Fruit fly (Drosophila melanogaster) whole organism, prepupa: ENCODE data around the gene Keap1.

Experiments
- CG10631 ChIP-seq: fragments of 200-800 bp; sonication (Bioruptor generic); optimal IDR thresholded peaks from 2 replicates; lab custom pipeline; 2016; ENCODE audit warnings: missing biosample characterization, missing genetic modification characterization
- CG10669 ChIP-seq: fragments of 200-800 bp; sonication (Bioruptor generic); optimal IDR thresholded peaks from 3 replicates; lab custom pipeline; 2018; ENCODE audit warnings: missing biosample characterization, mild to moderate bottlenecking, missing genetic modification characterization, moderate library complexity
- CG11762 ChIP-seq: fragments of 200-800 bp; sonication (Bioruptor generic); optimal IDR thresholded peaks from 3 replicates; lab custom pipeline; 2016; ENCODE audit warnings: missing biosample characterization, missing genetic modification characterization; ENCODE audit not compliant: insufficient read depth
- CG11902 ChIP-seq: fragments of 200-800 bp; sonication (Bioruptor generic); optimal IDR thresholded peaks from 3 replicates; lab custom pipeline; 2016; ENCODE audit warnings: missing biosample characterization, missing genetic modification characterization
- CG15336 ChIP-seq: fragments of 200-800 bp; sonication (Bioruptor generic); IDR thresholded peaks from 2 replicates; pipeline ENCODE4 v1.3.6; 2022; ENCODE audit warnings: missing biosample characterization, missing genetic modification characterization
- CG16779 ChIP-seq: fragments of 200-800 bp; sonication (Bioruptor generic); optimal IDR thresholded peaks from 3 replicates; lab custom pipeline; 2017; ENCODE audit warnings: missing biosample characterization, mild to moderate bottlenecking, missing genetic modification characterization
- CG31627 ChIP-seq: fragments of 200-800 bp; sonication (Bioruptor generic); optimal IDR thresholded peaks from 3 replicates; lab custom pipeline; 2016; ENCODE audit warnings: missing biosample characterization, missing genetic modification characterization
- CG32006 ChIP-seq: fragments of 200-800 bp; sonication (Bioruptor generic); optimal IDR thresholded peaks from 3 replicates; lab custom pipeline; 2017; ENCODE audit warnings: missing biosample characterization, mild to moderate bottlenecking, missing genetic modification characterization
- CG34406 ChIP-seq: fragments of 200-800 bp; sonication (Bioruptor generic); optimal IDR thresholded peaks from 3 replicates; lab custom pipeline; 2016; ENCODE audit warnings: missing biosample characterization, missing genetic modification characterization
- CG3919 ChIP-seq: fragments of 200-800 bp; sonication (Bioruptor generic); optimal IDR thresholded peaks from 3 replicates; lab custom pipeline; 2016; ENCODE audit warnings: missing biosample characterization, missing genetic modification characterization
- CG6276 ChIP-seq: fragments of 200-800 bp; sonication (Bioruptor generic); optimal IDR thresholded peaks from 2 replicates; lab custom pipeline; 2017; ENCODE audit warnings: missing biosample characterization, mild to moderate bottlenecking, missing genetic modification characterization
- CG6792 ChIP-seq: fragments of 200-800 bp; sonication (Bioruptor generic); optimal IDR thresholded peaks from 3 replicates; lab custom pipeline; 2016; ENCODE audit warnings: missing biosample characterization, missing genetic modification characterization
- CG6854 ChIP-seq: fragments of 200-800 bp; sonication (Bioruptor generic); optimal IDR thresholded peaks from 2 replicates; lab custom pipeline; 2017; ENCODE audit warnings: missing biosample characterization, mild to moderate bottlenecking, missing genetic modification characterization
- CG8319 ChIP-seq: fragments of 200-800 bp; sonication (Bioruptor generic); optimal IDR thresholded peaks from 3 replicates; lab custom pipeline; 2016; ENCODE audit warnings: missing biosample characterization, missing genetic modification characterization
- Eip93F ChIP-seq: fragments of 200-800 bp; sonication (Bioruptor generic); optimal IDR thresholded peaks from 2 replicates; lab custom pipeline; 2016; ENCODE audit warnings: missing biosample characterization, mild to moderate bottlenecking, missing genetic modification characterization
- Ets21C ChIP-seq: fragments of 200-800 bp; sonication (Bioruptor generic); optimal IDR thresholded peaks from 3 replicates; lab custom pipeline; 2016; ENCODE audit warnings: missing biosample characterization, missing genetic modification characterization
- Ets96B ChIP-seq: fragments of 200-800 bp; optimal IDR thresholded peaks from 2 replicates; lab custom pipeline; 2019; ENCODE audit warnings: missing biosample characterization, mild to moderate bottlenecking, missing genetic modification characterization, moderate library complexity
- Hr39 ChIP-seq: fragments of 200-800 bp; sonication (Bioruptor generic); optimal IDR thresholded peaks from 2 replicates; lab custom pipeline; 2016; ENCODE audit warnings: missing biosample characterization, missing genetic modification characterization
- OdsH ChIP-seq: fragments of 200-800 bp; sonication (Bioruptor generic); optimal IDR thresholded peaks from 3 replicates; lab custom pipeline; 2016; ENCODE audit warnings: missing biosample characterization, missing genetic modification characterization
- Smox ChIP-seq: fragments of 200-800 bp; sonication (Bioruptor generic); optimal IDR thresholded peaks from 3 replicates; lab custom pipeline; 2016; ENCODE audit warnings: missing biosample characterization, missing genetic modification characterization
- Sox102F ChIP-seq: fragments of 200-800 bp; sonication (Bioruptor generic); optimal IDR thresholded peaks from 2 replicates; lab custom pipeline; 2016; ENCODE audit warnings: missing biosample characterization, mild to moderate bottlenecking, missing genetic modification characterization
- Sox14 ChIP-seq: fragments of 200-800 bp; sonication (Bioruptor generic); optimal IDR thresholded peaks from 3 replicates; lab custom pipeline; 2016; ENCODE audit warnings: missing biosample characterization, missing genetic modification characterization
- Sox15 ChIP-seq: fragments of 200-800 bp; sonication (Bioruptor generic); optimal IDR thresholded peaks from 3 replicates; lab custom pipeline; 2016; ENCODE audit warnings: missing biosample characterization, missing genetic modification characterization
- achi ChIP-seq: fragments of 200-800 bp; sonication (Bioruptor generic); optimal IDR thresholded peaks from 3 replicates; lab custom pipeline; 2016; ENCODE audit warnings: missing biosample characterization, missing genetic modification characterization
- acj6 ChIP-seq: fragments of 200-800 bp; sonication (Bioruptor generic); optimal IDR thresholded peaks from 3 replicates; lab custom pipeline; 2016; ENCODE audit warnings: missing biosample characterization, missing genetic modification characterization
- cyc ChIP-seq: fragments of 200-800 bp; sonication (Bioruptor generic); optimal IDR thresholded peaks from 3 replicates; lab custom pipeline; 2016; ENCODE audit warnings: missing biosample characterization, missing genetic modification characterization
- eg ChIP-seq: fragments of 200-800 bp; sonication (Bioruptor generic); IDR thresholded peaks from 3 replicates; pipeline ENCODE4 v1.3.6; 2022; ENCODE audit warnings: missing biosample characterization, missing genetic modification characterization
- esn ChIP-seq: fragments of 200-800 bp; sonication (Bioruptor generic); optimal IDR thresholded peaks from 2 replicates; lab custom pipeline; 2016; ENCODE audit warnings: missing biosample characterization, mild to moderate bottlenecking, missing genetic modification characterization, moderate library complexity
- fkh ChIP-seq: fragments of 200-800 bp; sonication (Bioruptor generic); optimal IDR thresholded peaks from 3 replicates; lab custom pipeline; 2017; ENCODE audit warnings: missing biosample characterization, mild to moderate bottlenecking, missing genetic modification characterization, moderate library complexity
- lz ChIP-seq: fragments of 200-800 bp; sonication (Bioruptor generic); optimal IDR thresholded peaks from 3 replicates; lab custom pipeline; 2016; ENCODE audit warnings: missing biosample characterization, missing genetic modification characterization
- pdm3 ChIP-seq: fragments of 200-800 bp; sonication (Bioruptor generic); optimal IDR thresholded peaks from 3 replicates; lab custom pipeline; 2016; ENCODE audit warnings: missing biosample characterization, missing genetic modification characterization
- ss ChIP-seq, 2 experiments: fragments of 200-800 bp; sonication (Bioruptor generic); optimal IDR thresholded peaks; 2 replicates in 1 of 2; 3 replicates in 1 of 2; lab custom pipeline; 2017 to 2018; ENCODE audit warnings: mild to moderate bottlenecking in 2 of 2, missing biosample characterization in 2 of 2, missing genetic modification characterization in 2 of 2, moderate library complexity in 1 of 2
- svp ChIP-seq: fragments of 200-800 bp; sonication (Bioruptor generic); peaks from one replicate; lab custom pipeline; 2016; ENCODE audit warnings: missing biosample characterization, missing genetic modification characterization
- topi ChIP-seq: fragments of 200-800 bp; sonication (Bioruptor generic); optimal IDR thresholded peaks from 3 replicates; lab custom pipeline; 2016; ENCODE audit warnings: missing biosample characterization, missing genetic modification characterization
- vri ChIP-seq: fragments of 200-800 bp; sonication (Bioruptor generic); optimal IDR thresholded peaks from 3 replicates; lab custom pipeline; 2016; ENCODE audit warnings: missing biosample characterization, mild to moderate bottlenecking, missing genetic modification characterization

The Keap1 gene

DNA sequence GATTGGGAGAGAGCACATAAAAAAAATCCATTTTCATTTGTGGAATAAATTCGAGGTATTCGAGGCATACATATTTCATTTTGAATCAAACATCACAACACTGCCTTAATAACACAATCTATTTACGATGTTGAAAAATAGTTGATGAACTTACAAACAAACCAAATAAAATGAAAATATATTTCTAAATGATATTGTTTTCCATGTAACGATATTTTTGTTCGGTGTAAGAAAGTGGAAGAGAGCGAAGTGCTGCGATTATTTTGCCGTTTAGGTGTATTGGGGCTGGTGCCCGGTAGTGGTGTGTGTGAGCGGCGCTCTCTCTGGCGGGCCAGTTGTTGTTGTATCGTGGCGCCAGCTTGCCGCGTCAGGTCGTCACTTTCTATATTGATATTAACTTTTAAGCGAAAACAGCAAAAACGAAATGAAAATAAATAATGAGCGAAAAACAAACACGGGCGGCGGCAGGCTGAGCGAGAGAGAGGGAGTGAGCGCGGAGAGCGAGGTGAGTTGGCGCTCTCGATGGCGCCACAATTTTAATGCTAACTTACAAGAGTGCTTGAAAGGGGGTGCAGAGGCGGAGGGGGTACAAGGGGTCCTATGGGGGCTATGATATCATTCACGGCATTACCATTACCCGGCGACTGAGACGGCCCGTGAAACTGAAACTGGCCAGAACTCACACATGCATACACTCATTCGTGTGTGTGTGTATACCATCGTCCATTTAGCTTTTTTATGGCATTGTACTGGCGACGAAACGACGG is 14.5 kb downstream of the Keap1 start (continued):
- peak; percentile 91 for TF ChIP-seq Ets96B
- peak; percentile 96 for TF ChIP-seq Hr39 (GFP tag; lab: Kevin White, UChicago)
- peak; percentile 97 for TF ChIP-seq Sox14 (GFP tag; lab: Kevin White, UChicago)
- TF ChIP-seq CG3919 (GFP tag; lab: Kevin White, UChicago), result peak; percentile 94
- TF ChIP-seq pdm3 (GFP tag; lab: Kevin White, UChicago), result peak; percentile 97
- peak; percentile 99 for TF ChIP-seq fkh (GFP tag; lab: Kevin White, UChicago)
- peak; percentile 91 for TF ChIP-seq CG6276 (GFP tag; lab: Kevin White, UChicago)
- TF ChIP-seq achi (GFP tag; lab: Kevin White, UChicago), result peak; percentile 94
- TF ChIP-seq svp, result peak; percentile 99
- peak; percentile 87 for TF ChIP-seq CG8319
- TF ChIP-seq CG11762 (GFP tag; lab: Kevin White, UChicago), result peak; percentile 90
- TF ChIP-seq CG34406 (GFP tag; lab: Kevin White, UChicago), result peak; percentile 96
- peak; percentile 98 for TF ChIP-seq topi (GFP tag; lab: Kevin White, UChicago)
- TF ChIP-seq esn (GFP tag; lab: Kevin White, UChicago), result peak; percentile 98
- peak; percentile 97 for TF ChIP-seq CG31627 (GFP tag; lab: Kevin White, UChicago)
- TF ChIP-seq lz, result peak; percentile 98
- TF ChIP-seq CG15336 (GFP tag; lab: Robert Waterston, UW), result peak; percentile 94
- peak; percentile 95 for TF ChIP-seq vri (GFP tag; lab: Kevin White, UChicago)
- TF ChIP-seq Smox (GFP tag; lab: Kevin White, UChicago), result peak; percentile 97
- TF ChIP-seq acj6 (GFP tag; lab: Kevin White, UChicago), result peak; percentile 93
- TF ChIP-seq CG6854 (GFP tag; lab: Kevin White, UChicago), result peak; percentile 86
- peak; percentile 91 for TF ChIP-seq CG10631
- peak; percentile 90 for TF ChIP-seq Sox15 (GFP tag; lab: Kevin White, UChicago)
- peak; percentile 94 for TF ChIP-seq OdsH (GFP tag; lab: Kevin White, UChicago)
- TF ChIP-seq CG10669 (GFP tag; lab: Kevin White, UChicago), result peak; percentile 93
- TF ChIP-seq CG32006 (GFP tag; lab: Kevin White, UChicago), result peak; percentile 97
- TF ChIP-seq Sox102F (GFP tag; lab: Kevin White, UChicago), result peak; percentile 97
- TF ChIP-seq Eip93F (GFP tag; lab: Kevin White, UChicago), result peak; percentile 92
- peak; percentile 90 for TF ChIP-seq CG6792 (GFP tag; lab: Kevin White, UChicago)
- peak; percentile 97 for TF ChIP-seq cyc (GFP tag; lab: Kevin White, UChicago)
- peak; percentile 94 for TF ChIP-seq Ets21C
- peak; percentile 88 to 92 for TF ChIP-seq ss (GFP tag; optimal IDR thresholded peaks at IDR 0.05; lab: Kevin White, UChicago)

DNA sequence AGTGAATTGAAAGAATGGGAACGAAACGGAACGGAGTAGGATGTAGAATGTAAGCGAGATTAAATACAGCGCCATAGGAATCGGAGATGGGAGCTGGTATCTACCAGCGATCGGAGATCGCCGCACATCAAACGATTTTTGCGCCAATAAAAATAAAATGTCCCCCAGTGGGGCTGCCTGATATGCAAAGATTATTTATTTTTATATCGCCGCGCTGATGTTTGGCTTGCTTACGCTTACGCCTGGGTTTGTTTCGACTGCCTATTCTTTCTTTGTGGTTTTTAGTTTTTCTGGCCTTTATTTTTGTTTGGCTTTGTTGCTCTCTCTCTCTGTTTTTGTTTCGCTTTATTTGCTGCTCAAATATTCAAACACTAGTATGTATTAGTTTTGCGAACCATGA is 16.0 kb downstream of the Keap1 start:
- TF ChIP-seq fkh (GFP tag; lab: Kevin White, UChicago) (peak; percentile 35), eg (GFP tag; lab: Robert Waterston, UW) (0 out of 3 replicates have a peak, but pooled peaks have one; percentile 29), CG16779 (tag; lab: Kevin White, UChicago) (no peak), CG15336 (GFP tag; lab: Robert Waterston, UW) (no peak)
- TF ChIP-seq, all 60 proteins: peak for 2

- TF ChIP-seq CG11902 (GFP tag; lab: Kevin White, UChicago) (no peak), pdm3 (GFP tag; lab: Kevin White, UChicago) (no peak)
These were observed 17.0 kb downstream of the Keap1 start for dm6 chr3R:17062705-17063104.
